Fruit fly (Drosophila melanogaster) whole organism, wandering third instar larva: Measurements from ENCODE around the gene CG33189.

Source experiments
- Hr78 ChIP-seq: fragments of >200 bp; optimal IDR thresholded peaks from 2 replicates; lab custom pipeline; 2017; ENCODE audit warnings: missing biosample characterization, missing genetic modification characterization
- Jra ChIP-seq: sonication (Bioruptor generic); optimal IDR thresholded peaks from 2 replicates; lab custom pipeline; 2016; ENCODE audit warnings: missing biosample characterization, missing genetic modification characterization
- Myc ChIP-seq: fragments of >200 bp; optimal IDR thresholded peaks from 2 replicates; lab custom pipeline; 2017
- Sp1 ChIP-seq: fragments of 200-800 bp; sonication (Bioruptor generic); optimal IDR thresholded peaks from 3 replicates; lab custom pipeline; 2019; ENCODE audit warnings: missing biosample characterization, mild to moderate bottlenecking, missing genetic modification characterization, moderate library complexity
- br ChIP-seq: fragments of 200-800 bp; sonication (Bioruptor generic); optimal IDR thresholded peaks from 2 replicates; lab custom pipeline; 2016; ENCODE audit warnings: missing biosample characterization, missing genetic modification characterization
- dl ChIP-seq, 2 experiments: fragments of 175-275, 200-275 bp in 1 of 2; fragments of 200-275 bp in 1 of 2; sonication (Bioruptor generic); optimal IDR thresholded peaks; lab custom pipeline; 2018; ENCODE audit warnings: mild to moderate bottlenecking in 2 of 2, missing biosample characterization in 2 of 2, missing genetic modification characterization in 2 of 2, moderate library complexity in 2 of 2; ENCODE audit not compliant: partially characterized antibody in 2 of 2, insufficient read depth in 1 of 2
- psq ChIP-seq: fragments of 200-800 bp; sonication (Bioruptor generic); optimal IDR thresholded peaks from 3 replicates; lab custom pipeline; 2017; ENCODE audit warnings: missing biosample characterization, mild to moderate bottlenecking, missing genetic modification characterization, moderate library complexity
- usp ChIP-seq: fragments of >200 bp; optimal IDR thresholded peaks from 2 replicates; lab custom pipeline; 2017; ENCODE audit warnings: missing biosample characterization, missing genetic modification characterization

- TF ChIP-seq Jra (GFP tag; lab: Kevin White, UChicago): no peak
- no peak for TF ChIP-seq usp (GFP tag; lab: Kevin White, UChicago)
- TF ChIP-seq Sp1 (GFP tag; lab: Kevin White, UChicago): no peak
- TF ChIP-seq br (GFP tag; lab: Kevin White, UChicago): no peak
- no peak for TF ChIP-seq dl (GFP tag; optimal IDR thresholded peaks at IDR 0.05; lab: Kevin White, UChicago; ENCODE audit: insufficient read depth in 1 of 2, partially characterized antibody in 2 of 2)
- TF ChIP-seq psq: no peak
- no peak for TF ChIP-seq Hr78 (GFP tag; lab: Kevin White, UChicago)
- TF ChIP-seq Myc: peak; percentile 9
These were observed 25.5 kb upstream of the CG33189 start, which contains the start of gene hng2 for dm6 chr3R:8806104-8806503.
